Worm (Caenorhabditis elegans) whole organism, L1 larva: ENCODE measurements around the gene bre-5.
A peak's percentile ranks its signal among the peaks of the same experiment; 100 is the strongest.

ENCODE experiments used
- C04F5.9 ChIP-seq: sonication (generic microtip); optimal IDR thresholded peaks from 2 replicates; lab custom pipeline; 2016; ENCODE audit warnings: missing genetic modification characterization, missing compliant biosample characterization
- C16A3.4 ChIP-seq: fragments of 150-350 bp; optimal IDR thresholded peaks from 2 replicates; lab custom pipeline; 2014; ENCODE audit warnings: missing biosample characterization, missing genetic modification characterization
- F16B12.6 ChIP-seq: fragments of 150-350 bp; optimal IDR thresholded peaks from 2 replicates; lab custom pipeline; 2014; ENCODE audit warnings: missing biosample characterization, missing genetic modification characterization
- aha-1 ChIP-seq: fragments of 150-350 bp; optimal IDR thresholded peaks from 2 replicates; lab custom pipeline; 2014; ENCODE audit warnings: missing biosample characterization, missing genetic modification characterization
- aly-2 ChIP-seq: fragments of 150-350 bp; optimal IDR thresholded peaks from 2 replicates; lab custom pipeline; 2014; ENCODE audit warnings: missing biosample characterization, missing genetic modification characterization
- blmp-1 ChIP-seq: fragments of 150-350 bp; optimal IDR thresholded peaks from 2 replicates; lab custom pipeline; 2014; ENCODE audit warnings: missing biosample characterization, missing genetic modification characterization
- ceh-63 ChIP-seq: fragments of 200-800 bp; sonication (Bioruptor generic); optimal IDR thresholded peaks from 2 replicates; lab custom pipeline; 2018; ENCODE audit warnings: mild to moderate bottlenecking, missing genetic modification characterization, missing compliant biosample characterization
- ceh-82 ChIP-seq, 3 experiments: fragments of 150-350 bp in 1 of 3; sonication (generic microtip) in 2 of 3; optimal IDR thresholded peaks; 2 replicates each; lab custom pipeline; 2014 to 2017; ENCODE audit warnings: missing biosample characterization in 3 of 3, missing genetic modification characterization in 3 of 3
- ces-1 ChIP-seq: fragments of 150-350 bp; optimal IDR thresholded peaks from 2 replicates; lab custom pipeline; 2014; ENCODE audit warnings: missing biosample characterization, missing genetic modification reagents, missing genetic modification characterization
- dpl-1 ChIP-seq, 3 experiments: fragments of 150-350 bp in 2 of 3; sonication (generic microtip) in 1 of 3; optimal IDR thresholded peaks; 2 replicates each; lab custom pipeline; 2014 to 2017; ENCODE audit warnings: missing biosample characterization in 3 of 3, missing genetic modification characterization in 3 of 3, missing genetic modification reagents in 3 of 3
- dsc-1 ChIP-seq: sonication (generic microtip); optimal IDR thresholded peaks from 2 replicates; lab custom pipeline; 2016; ENCODE audit warnings: mild to moderate bottlenecking, missing genetic modification characterization, missing compliant biosample characterization
- efl-1 ChIP-seq, 4 experiments: fragments of 150-350 bp; optimal IDR thresholded peaks in 3 of 4; peaks in 1 of 4; 1 replicate in 1 of 4; 2 replicates in 3 of 4; lab custom pipeline; 2014; ENCODE audit warnings: missing biosample characterization in 2 of 4, missing genetic modification characterization in 2 of 4, missing genetic modification reagents in 2 of 4
- efl-3 ChIP-seq: fragments of 200-800 bp; sonication (Bioruptor generic); optimal IDR thresholded peaks from 2 replicates; lab custom pipeline; 2018; ENCODE audit warnings: mild to moderate bottlenecking, missing genetic modification characterization, missing compliant biosample characterization
- egl-27 ChIP-seq, 2 experiments: fragments of 150-350 bp in 1 of 2; sonication (generic microtip); optimal IDR thresholded peaks; 3 replicates each; lab custom pipeline; 2017 to 2018; ENCODE audit warnings: missing biosample characterization in 2 of 2, missing genetic modification characterization in 2 of 2, missing genetic modification reagents in 2 of 2
- elt-3 ChIP-seq, 6 experiments: fragments of 150-350 bp in 1 of 6; sonication (generic microtip); optimal IDR thresholded peaks; 2 replicates each; lab custom pipeline; 2017 to 2018; ENCODE audit warnings: missing biosample characterization in 6 of 6, missing genetic modification characterization in 6 of 6, inconsistent platforms in 1 of 6
- ets-5 ChIP-seq: fragments of 200-800 bp; sonication (Bioruptor generic); IDR thresholded peaks from 2 replicates; pipeline ENCODE4 v1.3.6; 2022; ENCODE audit warnings: missing genetic modification characterization, missing compliant biosample characterization
- fkh-8 ChIP-seq: sonication (generic microtip); optimal IDR thresholded peaks from 2 replicates; lab custom pipeline; 2016; ENCODE audit warnings: mild to moderate bottlenecking, missing genetic modification characterization, missing compliant biosample characterization
- grh-1 ChIP-seq: fragments of 200-800 bp; sonication (Bioruptor generic); IDR thresholded peaks from 2 replicates; pipeline ENCODE4 v1.3.6; 2022; ENCODE audit warnings: missing genetic modification reagents, missing genetic modification characterization, missing compliant biosample characterization
- hlh-17 ChIP-seq: fragments of 200-800 bp; sonication (Bioruptor generic); optimal IDR thresholded peaks from 2 replicates; lab custom pipeline; 2018; ENCODE audit warnings: missing genetic modification characterization, mild to moderate bottlenecking, missing compliant biosample characterization, moderate library complexity, borderline replicate concordance
- irx-1 ChIP-seq: sonication (generic microtip); optimal IDR thresholded peaks from 2 replicates; lab custom pipeline; 2016; ENCODE audit warnings: missing genetic modification characterization, missing compliant biosample characterization
- lin-13 ChIP-seq: fragments of 150-350 bp; optimal IDR thresholded peaks from 2 replicates; lab custom pipeline; 2014; ENCODE audit warnings: missing biosample characterization, missing genetic modification reagents, missing genetic modification characterization
- lin-15B ChIP-seq: fragments of 150-350 bp; sonication (generic microtip); optimal IDR thresholded peaks from 3 replicates; lab custom pipeline; 2014; ENCODE audit warnings: missing biosample characterization, missing genetic modification characterization
- lin-35 ChIP-seq, 2 experiments: fragments of 150-350 bp; optimal IDR thresholded peaks; 2 replicates each; lab custom pipeline; 2014; ENCODE audit warnings: missing biosample characterization in 2 of 2, missing genetic modification characterization in 2 of 2, missing genetic modification reagents in 2 of 2
- lir-3 ChIP-seq: sonication (generic microtip); optimal IDR thresholded peaks from 2 replicates; lab custom pipeline; 2016; ENCODE audit warnings: mild to moderate bottlenecking, missing genetic modification characterization, moderate library complexity, missing compliant biosample characterization; ENCODE audit not compliant: poor library complexity
- lsy-2 ChIP-seq, 2 experiments: fragments of 150-350 bp; optimal IDR thresholded peaks; 2 replicates each; lab custom pipeline; 2014; ENCODE audit warnings: missing biosample characterization in 2 of 2, missing genetic modification characterization in 2 of 2
- mdl-1 ChIP-seq, 2 experiments: fragments of 150-350 bp; optimal IDR thresholded peaks; 2 replicates each; lab custom pipeline; 2014 to 2017; ENCODE audit warnings: missing biosample characterization in 2 of 2, missing genetic modification characterization in 2 of 2, inconsistent platforms in 1 of 2
- mef-2 ChIP-seq: fragments of 150-350 bp; optimal IDR thresholded peaks from 2 replicates; lab custom pipeline; 2014; ENCODE audit warnings: missing biosample characterization, missing genetic modification characterization
- mep-1 ChIP-seq: fragments of 150-350 bp; optimal IDR thresholded peaks from 2 replicates; lab custom pipeline; 2014; ENCODE audit warnings: missing biosample characterization, missing genetic modification characterization
- nhr-11 ChIP-seq: fragments of 150-350 bp; optimal IDR thresholded peaks from 2 replicates; lab custom pipeline; 2014; ENCODE audit warnings: missing biosample characterization, missing genetic modification characterization
- nhr-12 ChIP-seq: sonication (generic microtip); optimal IDR thresholded peaks from 2 replicates; lab custom pipeline; 2017; ENCODE audit warnings: missing biosample characterization, missing genetic modification characterization
- nhr-20 ChIP-seq: sonication (generic microtip); optimal IDR thresholded peaks from 2 replicates; lab custom pipeline; 2016; ENCODE audit warnings: mild to moderate bottlenecking, missing genetic modification characterization, missing compliant biosample characterization
- nhr-237 ChIP-seq: fragments of 150-350 bp; optimal IDR thresholded peaks from 2 replicates; lab custom pipeline; 2014; ENCODE audit warnings: missing biosample characterization, missing genetic modification characterization
- nhr-47 ChIP-seq: sonication (generic microtip); optimal IDR thresholded peaks from 2 replicates; lab custom pipeline; 2016; ENCODE audit warnings: mild to moderate bottlenecking, missing genetic modification characterization, moderate library complexity, missing compliant biosample characterization
- nhr-77 ChIP-seq: fragments of 150-350 bp; optimal IDR thresholded peaks from 2 replicates; lab custom pipeline; 2014; ENCODE audit warnings: missing biosample characterization, missing genetic modification characterization
- nhr-85 ChIP-seq: sonication (generic microtip); peaks from one replicate; lab custom pipeline; 2016; ENCODE audit warnings: missing genetic modification characterization, inconsistent platforms, missing compliant biosample characterization
- nhr-90 ChIP-seq: sonication (generic microtip); optimal IDR thresholded peaks from 2 replicates; lab custom pipeline; 2016; ENCODE audit warnings: mild to moderate bottlenecking, missing genetic modification characterization, missing compliant biosample characterization; ENCODE audit not compliant: poor library complexity
- pag-3 ChIP-seq: sonication (generic microtip); optimal IDR thresholded peaks from 2 replicates; lab custom pipeline; 2017; ENCODE audit warnings: missing genetic modification characterization, mild to moderate bottlenecking, missing compliant biosample characterization, antibody characterized with exemption, borderline replicate concordance; ENCODE audit not compliant: insufficient read depth
- pax-3 ChIP-seq: fragments of 200-800 bp; sonication (Bioruptor generic); optimal IDR thresholded peaks from 2 replicates; lab custom pipeline; 2018; ENCODE audit warnings: mild to moderate bottlenecking, missing genetic modification characterization, moderate library complexity, missing compliant biosample characterization
- skn-1 ChIP-seq: fragments of 150-350 bp; optimal IDR thresholded peaks from 2 replicates; lab custom pipeline; 2014; ENCODE audit warnings: missing biosample characterization, missing genetic modification characterization
- snu-23 ChIP-seq: sonication (generic microtip); optimal IDR thresholded peaks from 2 replicates; lab custom pipeline; 2016; ENCODE audit warnings: missing genetic modification characterization, missing compliant biosample characterization
- sptf-1 ChIP-seq: fragments of 150-350 bp; optimal IDR thresholded peaks from 2 replicates; lab custom pipeline; 2014; ENCODE audit warnings: missing biosample characterization, missing genetic modification characterization
- sup-37 ChIP-seq: fragments of 200-800 bp; sonication (Bioruptor generic); optimal IDR thresholded peaks from 2 replicates; lab custom pipeline; 2018; ENCODE audit warnings: mild to moderate bottlenecking, missing genetic modification characterization, missing compliant biosample characterization
- swsn-7 ChIP-seq: sonication (generic microtip); optimal IDR thresholded peaks from 2 replicates; lab custom pipeline; 2016; ENCODE audit warnings: missing genetic modification characterization, missing compliant biosample characterization
- tbx-2 ChIP-seq: sonication (generic microtip); optimal IDR thresholded peaks from 2 replicates; lab custom pipeline; 2016; ENCODE audit warnings: missing genetic modification characterization, missing compliant biosample characterization
- unc-86 ChIP-seq: sonication (generic microtip); optimal IDR thresholded peaks from 2 replicates; lab custom pipeline; 2016; ENCODE audit warnings: missing genetic modification characterization, missing compliant biosample characterization
- unc-98 ChIP-seq: fragments of 200-800 bp; sonication (Bioruptor generic); IDR thresholded peaks from 2 replicates; pipeline ENCODE4 v1.3.6; 2022; ENCODE audit warnings: missing genetic modification characterization, missing compliant biosample characterization
- ztf-4 ChIP-seq: fragments of 150-350 bp; optimal IDR thresholded peaks from 2 replicates; lab custom pipeline; 2014; ENCODE audit warnings: missing biosample characterization, missing genetic modification characterization

Gene bre-5

ce11 chrIV:12034776-12035175 lies 16.2 kb downstream of the bre-5 start:
- no peak for TF ChIP-seq ces-1 (GFP tag; lab: Kevin White, UChicago)
- peak; percentile 7 for TF ChIP-seq skn-1 (tag; lab: Kevin White, UChicago)
- TF ChIP-seq ztf-4 (tag; lab: Kevin White, UChicago), result peak; percentile 4
- no peak for TF ChIP-seq C16A3.4 (tag; lab: Kevin White, UChicago)
- TF ChIP-seq, all 84 proteins: peak for 2

ce11 chrIV:12033985-12034384 lies 17.0 kb downstream of the bre-5 start, which contains the start of gene sqst-1:
TSS of gene sqst-1 (plus strand) at chrIV:12034282.
- TF ChIP-seq ets-5 (GFP tag; lab: Robert Waterston, UW) (no peak), lsy-2 (tag; optimal IDR thresholded peaks at IDR 0.05; lab: Kevin White, UChicago) (no peak), mep-1 (tag; lab: Kevin White, UChicago) (peak; percentile 11), aly-2 (tag; lab: Kevin White, UChicago) (no peak), skn-1 (tag; lab: Kevin White, UChicago) (peak; percentile 99), blmp-1 (tag; lab: Kevin White, UChicago) (peak; percentile 26), pag-3 (no peak), efl-3 (no peak), snu-23 (GFP tag; lab: Kevin White, UChicago) (no peak), unc-98 (no peak), lir-3 (tag; lab: Kevin White, UChicago) (no peak)

- peak; percentile 36 for TF ChIP-seq pax-3
- peak; percentile 72 for TF ChIP-seq nhr-90 (tag; lab: Kevin White, UChicago)
- no peak for TF ChIP-seq egl-27 (tag; optimal IDR thresholded peaks at IDR 0.05; lab: Kevin White, UChicago)
- TF ChIP-seq ceh-63 (GFP tag; lab: Kevin White, UChicago), result no peak
- TF ChIP-seq unc-86 (tag; lab: Kevin White, UChicago), result peak; percentile 65
- TF ChIP-seq fkh-8 (tag; lab: Kevin White, UChicago), result peak; percentile 83
- peak; percentile 50 for TF ChIP-seq grh-1
- no peak for TF ChIP-seq nhr-12 (tag; lab: Kevin White, UChicago)
- peak; percentile 83 for TF ChIP-seq C16A3.4 (tag; lab: Kevin White, UChicago)
- peak; percentile 63 for TF ChIP-seq nhr-77 (tag; lab: Kevin White, UChicago)
- peak in 1 of 2 experiments; percentile 86 for TF ChIP-seq mdl-1 (tag; optimal IDR thresholded peaks at IDR 0.05; lab: Kevin White, UChicago)
- peak; percentile 62 to 86 for TF ChIP-seq lin-35 (GFP tag; optimal IDR thresholded peaks at IDR 0.05; lab: Kevin White, UChicago)
- TF ChIP-seq F16B12.6 (tag; lab: Kevin White, UChicago), result peak; percentile 67
- peak; percentile 93 for TF ChIP-seq nhr-85 (tag; lab: Kevin White, UChicago)
- TF ChIP-seq hlh-17 (GFP tag; lab: Kevin White, UChicago), result no peak
- TF ChIP-seq skn-1 (tag; lab: Kevin White, UChicago), result peak; percentile 80
- TF ChIP-seq nhr-20 (tag; lab: Kevin White, UChicago), result peak; percentile 93
- no peak for TF ChIP-seq aha-1 (tag; lab: Kevin White, UChicago)
- peak; percentile 72 to 83 for TF ChIP-seq lsy-2 (tag; optimal IDR thresholded peaks at IDR 0.05; lab: Kevin White, UChicago)
- peak; percentile 93 for TF ChIP-seq mep-1 (tag; lab: Kevin White, UChicago)
- TF ChIP-seq irx-1 (tag; lab: Kevin White, UChicago), result peak; percentile 32
- peak; percentile 79 to 82 for TF ChIP-seq efl-1 (optimal IDR thresholded peaks at IDR 0.05; lab: Kevin White, UChicago)
- TF ChIP-seq efl-1 (GFP tag; optimal IDR thresholded peaks at IDR 0.05 in 1 of 2; lab: Kevin White, UChicago), result peak; percentile 67 to 92
- peak; percentile 29 for TF ChIP-seq lin-15B (tag; lab: Kevin White, UChicago)
- peak; percentile 85 for TF ChIP-seq nhr-47
- peak; percentile 47 for TF ChIP-seq nhr-237 (tag; lab: Kevin White, UChicago)
- TF ChIP-seq elt-3 (tag; optimal IDR thresholded peaks at IDR 0.05; lab: Kevin White, UChicago), result peak in 2 of 6 experiments; percentile 71 to 80
- TF ChIP-seq lin-13 (GFP tag; lab: Kevin White, UChicago), result peak; percentile 66
- no peak for TF ChIP-seq sptf-1 (tag; lab: Kevin White, UChicago)
- TF ChIP-seq C04F5.9 (tag; lab: Kevin White, UChicago), result no peak
- peak; percentile 72 for TF ChIP-seq tbx-2
- TF ChIP-seq mef-2 (tag; lab: Kevin White, UChicago), result no peak
- no peak for TF ChIP-seq sup-37 (GFP tag; lab: Kevin White, UChicago)
- peak; percentile 69 for TF ChIP-seq nhr-11 (tag; lab: Kevin White, UChicago)
- TF ChIP-seq dsc-1 (tag; lab: Kevin White, UChicago), result peak; percentile 66
- peak; percentile 87 for TF ChIP-seq swsn-7 (tag; lab: Kevin White, UChicago)
- TF ChIP-seq efl-3, result no peak
- TF ChIP-seq ceh-82 (tag; optimal IDR thresholded peaks at IDR 0.05; lab: Kevin White, UChicago), result peak; percentile 51 to 82 (median 72)
- peak; percentile 60 to 70 (median 63) for TF ChIP-seq dpl-1 (GFP tag; optimal IDR thresholded peaks at IDR 0.05; lab: Kevin White, UChicago)
Measured at ce11 chrIV:12032383-12032782, 18.6 kb downstream of the bre-5 start.
